Worm (Caenorhabditis elegans) whole organism, early embryonic: ENCODE data around the gene col-78.

ENCODE experiments used
- ama-1 ChIP-seq: fragments of 150-350 bp; optimal IDR thresholded peaks from 2 replicates; lab custom pipeline; 2014
- ceh-36 ChIP-seq: sonication (generic microtip); optimal IDR thresholded peaks from 2 replicates; lab custom pipeline; 2016; ENCODE audit warnings: missing genetic modification characterization, inconsistent platforms, missing compliant biosample characterization
- flt-1 ChIP-seq: fragments of 200-800 bp; sonication (Bioruptor generic); IDR thresholded peaks from 2 replicates; pipeline ENCODE4 v1.3.6; 2022; ENCODE audit warnings: missing genetic modification characterization, missing compliant biosample characterization
- hmbx-1 ChIP-seq: sonication (generic microtip); optimal IDR thresholded peaks from 2 replicates; lab custom pipeline; 2016; ENCODE audit warnings: mild to moderate bottlenecking, missing genetic modification characterization, missing compliant biosample characterization
- hmg-4 ChIP-seq: fragments of 200-800 bp; sonication (Bioruptor generic); optimal IDR thresholded peaks from 2 replicates; lab custom pipeline; 2018; ENCODE audit warnings: mild to moderate bottlenecking, missing genetic modification characterization, missing compliant biosample characterization
- scrt-1 ChIP-seq: fragments of 200-800 bp; sonication (Bioruptor generic); IDR thresholded peaks from 2 replicates; pipeline ENCODE4 v1.3.6; 2022; ENCODE audit warnings: missing genetic modification characterization, missing compliant biosample characterization

ce11 chrII:9108905-9109551 is 43.3 kb upstream of the col-78 start, which contains the start of gene T24H10.4:
- TF ChIP-seq hmg-4 (no peak), ama-1 (lab: Kevin White, UChicago) (no peak), ceh-36 (tag; lab: Kevin White, UChicago) (no peak), hmbx-1 (tag; lab: Kevin White, UChicago) (no peak), flt-1 (GFP tag; lab: Robert Waterston, UW) (no peak), scrt-1 (GFP tag; lab: Robert Waterston, UW) (no peak)
